Worm (Caenorhabditis elegans) whole organism, L4 larva: ENCODE measurements around the gene btb-12.

ENCODE experiments used
- Y75B8A.6 ChIP-seq: fragments of 200-800 bp; sonication (Bioruptor generic); IDR thresholded peaks from 2 replicates; pipeline ENCODE4 v1.3.6; 2022; ENCODE audit warnings: missing genetic modification reagents, missing genetic modification characterization, missing compliant biosample characterization
- ctbp-1 ChIP-seq: fragments of 200-800 bp; sonication (Bioruptor generic); IDR thresholded peaks from 2 replicates; pipeline ENCODE4 v1.3.6; 2022; ENCODE audit warnings: missing genetic modification reagents, missing genetic modification characterization, missing compliant biosample characterization
- daf-12 ChIP-seq: fragments of 150-350 bp; optimal IDR thresholded peaks from 2 replicates; lab custom pipeline; 2014; ENCODE audit warnings: missing biosample characterization, missing genetic modification reagents, missing genetic modification characterization
- jun-1 ChIP-seq: fragments of 150-350 bp; optimal IDR thresholded peaks from 2 replicates; lab custom pipeline; 2014; ENCODE audit warnings: missing biosample characterization, missing genetic modification reagents, missing genetic modification characterization
- lin-1 ChIP-seq: fragments of 200-800 bp; sonication (Bioruptor generic); IDR thresholded peaks from 2 replicates; pipeline ENCODE4 v1.3.6; 2022; ENCODE audit warnings: missing genetic modification reagents, missing genetic modification characterization, missing compliant biosample characterization
- lsy-2 ChIP-seq, 2 experiments: fragments of 150-350 bp in 1 of 2; sonication (generic microtip) in 1 of 2; optimal IDR thresholded peaks; 2 replicates each; lab custom pipeline; 2014 to 2017; ENCODE audit warnings: missing biosample characterization in 2 of 2, missing genetic modification characterization in 2 of 2
- nhr-6 ChIP-seq: fragments of 150-350 bp; optimal IDR thresholded peaks from 2 replicates; lab custom pipeline; 2014; ENCODE audit warnings: missing biosample characterization, missing genetic modification characterization
- nhr-77 ChIP-seq: fragments of 150-350 bp; optimal IDR thresholded peaks from 2 replicates; lab custom pipeline; 2014; ENCODE audit warnings: missing biosample characterization, missing genetic modification characterization
- zip-2 ChIP-seq: fragments of 150-350 bp; optimal IDR thresholded peaks from 2 replicates; lab custom pipeline; 2014; ENCODE audit warnings: missing biosample characterization, missing genetic modification characterization

DNA sequence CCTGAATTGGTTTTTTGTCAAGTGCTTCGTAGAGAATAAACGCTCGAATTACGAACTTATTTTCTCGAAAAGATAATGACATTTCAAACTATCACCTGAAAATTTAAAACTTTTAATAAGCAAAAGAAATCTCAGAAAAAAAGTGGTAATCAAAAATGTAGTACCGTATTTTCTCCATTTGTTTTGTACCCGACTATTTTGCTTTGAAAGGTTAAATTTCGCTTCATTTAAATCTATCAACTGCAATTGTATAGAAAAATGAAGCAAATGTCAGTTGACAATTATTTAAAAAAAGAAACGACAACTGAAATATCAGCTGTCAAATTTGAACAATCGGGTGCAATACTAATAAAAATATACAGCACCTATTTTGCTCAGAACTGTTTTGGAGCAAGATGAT is 33.8 kb upstream of the btb-12 start, which contains the start of gene fbxa-158:
- TF ChIP-seq lin-1 (GFP tag; lab: Robert Waterston, UW) (no peak), nhr-77 (tag; lab: Kevin White, UChicago) (no peak), lsy-2 (tag; optimal IDR thresholded peaks at IDR 0.05; lab: Kevin White, UChicago) (no peak), Y75B8A.6 (no peak), jun-1 (tag; lab: Kevin White, UChicago) (no peak), ctbp-1 (GFP tag; lab: Robert Waterston, UW) (no peak), zip-2 (tag; lab: Kevin White, UChicago) (no peak), daf-12 (tag; lab: Kevin White, UChicago) (no peak), nhr-6 (tag; lab: Kevin White, UChicago) (no peak)
